Fruit fly (Drosophila melanogaster) whole organism, prepupa: ENCODE measurements around the gene Fip1.

ENCODE experiments used
- Hr38 ChIP-seq: sonication (Bioruptor generic); optimal IDR thresholded peaks from 2 replicates; lab custom pipeline; 2016; ENCODE audit warnings: missing biosample characterization, missing genetic modification characterization
- Hr39 ChIP-seq: fragments of 200-800 bp; sonication (Bioruptor generic); optimal IDR thresholded peaks from 2 replicates; lab custom pipeline; 2016; ENCODE audit warnings: missing biosample characterization, missing genetic modification characterization
- Hr4 ChIP-seq: fragments of 200-800 bp; sonication (Bioruptor generic); optimal IDR thresholded peaks from 3 replicates; lab custom pipeline; 2016; ENCODE audit warnings: missing biosample characterization, missing genetic modification characterization
- lz ChIP-seq: fragments of 200-800 bp; sonication (Bioruptor generic); optimal IDR thresholded peaks from 3 replicates; lab custom pipeline; 2016; ENCODE audit warnings: missing biosample characterization, missing genetic modification characterization

DNA sequence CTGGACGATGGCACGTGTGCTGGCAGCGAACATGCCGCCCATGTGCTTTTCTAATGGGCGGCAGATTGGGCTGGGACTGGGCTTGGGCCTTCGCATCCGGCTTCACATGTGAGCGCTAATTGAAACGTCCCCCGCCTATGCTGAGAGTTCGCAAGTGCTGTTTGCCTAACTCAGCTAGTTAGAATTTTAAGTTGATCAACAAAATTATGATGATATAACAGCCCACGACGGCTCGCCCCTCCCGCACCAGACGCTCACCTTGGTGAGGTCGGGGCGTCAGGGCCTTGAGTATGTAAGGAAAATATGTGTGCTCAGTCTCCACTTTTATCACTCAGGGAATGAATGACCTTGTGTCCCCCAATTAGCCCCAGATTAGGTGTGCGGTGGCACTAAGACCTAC lies 17.9 kb upstream of the Fip1 start:
- TF ChIP-seq Hr4 (no peak), lz (GFP tag; lab: Kevin White, UChicago) (no peak), Hr38 (GFP tag; lab: Kevin White, UChicago) (no peak), Hr39 (GFP tag; lab: Kevin White, UChicago) (no peak)
